Fruit fly (Drosophila melanogaster) whole organism, prepupa: Measurements from ENCODE around the gene CG14036.

Experiments used
- CG16779 ChIP-seq: fragments of 200-800 bp; sonication (Bioruptor generic); optimal IDR thresholded peaks from 3 replicates; lab custom pipeline; 2017; ENCODE audit warnings: missing biosample characterization, mild to moderate bottlenecking, missing genetic modification characterization
- eg ChIP-seq: fragments of 200-800 bp; sonication (Bioruptor generic); IDR thresholded peaks from 3 replicates; pipeline ENCODE4 v1.3.6; 2022; ENCODE audit warnings: missing biosample characterization, missing genetic modification characterization
- lz ChIP-seq: fragments of 200-800 bp; sonication (Bioruptor generic); optimal IDR thresholded peaks from 3 replicates; lab custom pipeline; 2016; ENCODE audit warnings: missing biosample characterization, missing genetic modification characterization

DNA sequence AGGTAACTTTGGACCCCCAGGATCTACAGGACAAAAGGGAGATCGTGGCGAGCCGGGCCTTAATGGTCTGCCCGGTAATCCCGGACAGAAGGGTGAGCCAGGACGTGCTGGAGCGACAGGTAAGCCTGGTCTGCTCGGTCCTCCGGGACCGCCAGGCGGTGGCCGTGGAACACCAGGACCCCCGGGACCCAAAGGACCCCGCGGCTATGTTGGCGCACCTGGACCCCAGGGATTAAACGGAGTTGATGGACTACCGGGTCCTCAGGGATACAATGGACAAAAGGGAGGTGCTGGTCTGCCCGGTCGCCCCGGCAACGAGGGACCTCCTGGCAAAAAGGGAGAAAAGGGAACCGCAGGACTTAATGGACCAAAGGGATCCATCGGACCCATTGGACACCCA is 22.9 kb downstream of the CG14036 start:
- no peak for TF ChIP-seq eg (GFP tag; lab: Robert Waterston, UW)
- no peak for TF ChIP-seq lz (GFP tag; lab: Kevin White, UChicago)
- TF ChIP-seq CG16779 (tag; lab: Kevin White, UChicago) = no peak
